Worm (Caenorhabditis elegans) whole organism, L2 larva: ENCODE data around the gene srab-12.

Experiments
- alr-1 ChIP-seq: fragments of 150-350 bp; optimal IDR thresholded peaks from 2 replicates; lab custom pipeline; 2014; ENCODE audit warnings: missing biosample characterization, missing genetic modification characterization
- ama-1 ChIP-seq: fragments of 150-350 bp; optimal IDR thresholded peaks from 2 replicates; lab custom pipeline; 2018; ENCODE audit warnings: inconsistent platforms
- ceh-82 ChIP-seq: fragments of 150-350 bp; optimal IDR thresholded peaks from 2 replicates; lab custom pipeline; 2014; ENCODE audit warnings: missing biosample characterization, missing genetic modification characterization
- elt-3 ChIP-seq: sonication (generic microtip); optimal IDR thresholded peaks from 2 replicates; lab custom pipeline; 2017; ENCODE audit warnings: missing biosample characterization, missing genetic modification characterization
- lin-39 ChIP-seq: fragments of 150-350 bp; optimal IDR thresholded peaks from 2 replicates; lab custom pipeline; 2014; ENCODE audit warnings: missing biosample characterization, missing genetic modification reagents, missing genetic modification characterization
- nhr-10 ChIP-seq: sonication (generic microtip); optimal IDR thresholded peaks from 2 replicates; lab custom pipeline; 2017; ENCODE audit warnings: missing biosample characterization, missing genetic modification characterization
- nhr-11 ChIP-seq: fragments of 150-350 bp; optimal IDR thresholded peaks from 2 replicates; lab custom pipeline; 2014; ENCODE audit warnings: missing biosample characterization, missing genetic modification characterization
- nhr-12 ChIP-seq: fragments of 150-350 bp; optimal IDR thresholded peaks from 2 replicates; lab custom pipeline; 2014; ENCODE audit warnings: missing biosample characterization, missing genetic modification characterization
- nhr-129 ChIP-seq: fragments of 150-350 bp; optimal IDR thresholded peaks from 2 replicates; lab custom pipeline; 2014; ENCODE audit warnings: missing biosample characterization, missing genetic modification characterization
- nhr-237 ChIP-seq: fragments of 150-350 bp; optimal IDR thresholded peaks from 2 replicates; lab custom pipeline; 2014; ENCODE audit warnings: missing biosample characterization, missing genetic modification characterization
- skn-1 ChIP-seq: sonication (generic microtip); optimal IDR thresholded peaks from 2 replicates; lab custom pipeline; 2017; ENCODE audit warnings: missing biosample characterization, missing genetic modification characterization
- snpc-4 ChIP-seq: fragments of 150-350 bp; optimal IDR thresholded peaks from 2 replicates; lab custom pipeline; 2014; ENCODE audit warnings: missing biosample characterization, missing genetic modification characterization
- unc-62 ChIP-seq: fragments of 150-350 bp; optimal IDR thresholded peaks from 2 replicates; lab custom pipeline; 2014; ENCODE audit warnings: missing biosample characterization, missing genetic modification reagents, missing genetic modification characterization
- ztf-11 ChIP-seq: sonication (generic microtip); optimal IDR thresholded peaks from 2 replicates; lab custom pipeline; 2017; ENCODE audit warnings: missing biosample characterization, missing genetic modification characterization

DNA sequence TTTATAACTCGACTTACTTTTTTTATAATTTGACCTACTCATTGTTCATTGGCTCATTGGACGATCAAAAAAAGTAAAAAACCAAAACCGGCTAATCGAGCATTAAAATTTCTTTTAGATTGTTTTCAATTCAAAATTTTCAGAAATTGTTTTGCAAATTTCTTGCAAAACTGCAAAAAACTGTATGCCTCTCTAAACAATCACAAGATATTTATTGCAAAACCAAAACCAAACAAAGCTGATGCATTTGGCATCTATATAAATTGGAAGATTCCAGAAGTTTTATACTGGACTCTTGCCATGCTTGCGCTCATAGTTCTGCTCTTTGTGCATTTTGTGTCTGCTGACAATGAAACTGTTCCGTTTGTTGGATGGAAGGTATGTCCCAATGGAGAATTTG lies 5.8 kb downstream of the srab-12 start, which contains the start of gene C47A10.12:
- TF ChIP-seq elt-3 (tag; lab: Kevin White, UChicago) (no peak), nhr-237 (tag; lab: Kevin White, UChicago) (no peak), nhr-11 (no peak), ama-1 (lab: Kevin White, UChicago) (no peak), unc-62 (no peak), lin-39 (tag; lab: Kevin White, UChicago) (no peak), ceh-82 (no peak), skn-1 (tag; lab: Kevin White, UChicago) (no peak), nhr-10 (tag; lab: Kevin White, UChicago) (no peak), ztf-11 (no peak), alr-1 (no peak), nhr-129 (no peak), nhr-12 (no peak), snpc-4 (tag; lab: Kevin White, UChicago) (no peak)
